Worm (Caenorhabditis elegans) whole organism, midembryonic: ENCODE data around the gene Y49F6B.8.

ENCODE experiments used
- T22C8.4 ChIP-seq: fragments of 200-800 bp; sonication (Bioruptor generic); IDR thresholded peaks from 2 replicates; pipeline ENCODE4 v1.3.6; 2022; ENCODE audit warnings: missing genetic modification characterization, missing compliant biosample characterization
- cog-1 ChIP-seq: sonication (generic microtip); optimal IDR thresholded peaks from 2 replicates; lab custom pipeline; 2016; ENCODE audit warnings: missing genetic modification characterization, missing compliant biosample characterization
- flt-1 ChIP-seq: fragments of 200-800 bp; sonication (Bioruptor generic); IDR thresholded peaks from 2 replicates; pipeline ENCODE4 v1.3.6; 2022; ENCODE audit warnings: missing genetic modification characterization, missing compliant biosample characterization
- ztf-29 ChIP-seq: fragments of 200-800 bp; sonication (Bioruptor generic); IDR thresholded peaks from 2 replicates; pipeline ENCODE4 v1.3.6; 2022; ENCODE audit warnings: missing genetic modification reagents, missing genetic modification characterization, missing compliant biosample characterization

ce11 chrII:3434893-3435503 is 46.5 kb downstream of the Y49F6B.8 start:
- TF ChIP-seq flt-1 (GFP tag; lab: Robert Waterston, UW): no peak
- TF ChIP-seq cog-1 (tag; lab: Kevin White, UChicago): no peak
- no peak for TF ChIP-seq ztf-29 (GFP tag; lab: Robert Waterston, UW)
- TF ChIP-seq T22C8.4 (GFP tag; lab: Robert Waterston, UW): no peak
